Fruit fly (Drosophila melanogaster): ENCODE measurements around the gene LManVI.
A peak's percentile ranks its signal among the peaks of the same experiment; 100 is the strongest.

The LManVI gene

dm6 chr2L:8735572-8735996, 45.5 kb downstream of the LManVI start (continued):
- TF ChIP-seq CG17802 (tag; optimal IDR thresholded peaks at IDR 0.05) (no peak), PHDP (tag; optimal IDR thresholded peaks at IDR 0.05) (peak; percentile 41), yki (optimal IDR thresholded peaks at IDR 0.05) (peak; percentile 31), CG16815 (GFP tag; optimal IDR thresholded peaks at IDR 0.05) (no peak), CG1832 (GFP tag; optimal IDR thresholded peaks at IDR 0.05) (no peak), ewg (GFP tag; optimal IDR thresholded peaks at IDR 0.05) (no peak), CG5180 (GFP tag; optimal IDR thresholded peaks at IDR 0.05) (no peak), bowl (GFP tag; IDR thresholded peaks at IDR 0.05) (peak; percentile 62; the same call in 1 of the 2 replicates), ttk (GFP tag; IDR thresholded peaks at IDR 0.05) (no peak), al (GFP tag; IDR thresholded peaks at IDR 0.05) (no peak), Atf3 (GFP tag; optimal IDR thresholded peaks at IDR 0.05) (peak; percentile 32), CG31224 (GFP tag; IDR thresholded peaks at IDR 0.05) (no peak), CG1529 (GFP tag; optimal IDR thresholded peaks at IDR 0.05) (no peak), dysf (GFP tag; IDR thresholded peaks at IDR 0.05) (no peak; the same call in 2 of the 3 replicates), CG1603 (tag; optimal IDR thresholded peaks at IDR 0.05) (no peak), E2f2 (GFP tag; IDR thresholded peaks at IDR 0.05) (peak; percentile 32; the same call in 1 of the 2 replicates), Sin3A (optimal IDR thresholded peaks at IDR 0.05) (no peak), Opbp (GFP tag; IDR thresholded peaks at IDR 0.05; ENCODE audit: partially characterized antibody) (peak; percentile 60; the same call in 1 of the 3 replicates), Fer1 (GFP tag; optimal IDR thresholded peaks at IDR 0.05) (peak; percentile 77), CG1233 (GFP tag; optimal IDR thresholded peaks at IDR 0.05) (peak; percentile 59), az2 (GFP tag; optimal IDR thresholded peaks at IDR 0.05) (no peak), tin (GFP tag; optimal IDR thresholded peaks at IDR 0.05) (no peak), CG4854 (GFP tag; optimal IDR thresholded peaks at IDR 0.05) (no peak), CG4282 (GFP tag; optimal IDR thresholded peaks at IDR 0.05) (peak; percentile 3), Trl (optimal IDR thresholded peaks at IDR 0.05) (peak; percentile 88 to 92), Trl (GFP tag; optimal IDR thresholded peaks at IDR 0.05) (peak; percentile 41), kah (GFP tag; optimal IDR thresholded peaks at IDR 0.05) (peak; percentile 4), Gug (GFP tag; IDR thresholded peaks at IDR 0.05) (0 out of 4 replicates have a peak, but pooled peaks have one; percentile 15), CG18476 (GFP tag; optimal IDR thresholded peaks at IDR 0.05) (no peak), nerfin-2 (GFP tag; IDR thresholded peaks at IDR 0.05; ENCODE audit: partially characterized antibody) (no peak; the same call in 1 of the 2 replicates), cg (GFP tag; optimal IDR thresholded peaks at IDR 0.05) (peak; percentile 93), btn (GFP tag; optimal IDR thresholded peaks at IDR 0.05) (no peak), CG18599 (GFP tag; optimal IDR thresholded peaks at IDR 0.05) (peak; percentile 57), Poxn (GFP tag; IDR thresholded peaks at IDR 0.05) (no peak), Bgb (GFP tag; IDR thresholded peaks at IDR 0.05; ENCODE audit: partially characterized antibody) (peak; percentile 78), so (GFP tag; IDR thresholded peaks at IDR 0.05) (peak; percentile 69; the same call in 2 of the 3 replicates), Blimp-1 (GFP tag; optimal IDR thresholded peaks at IDR 0.05) (no peak), CG4328 (GFP tag; optimal IDR thresholded peaks at IDR 0.05) (no peak), CG17385 (GFP tag; optimal IDR thresholded peaks at IDR 0.05) (peak; percentile 52), Doc3 (GFP tag; IDR thresholded peaks at IDR 0.05; ENCODE audit: partially characterized antibody) (no peak), CG11398 (GFP tag; optimal IDR thresholded peaks at IDR 0.05) (no peak), Atf6 (GFP tag; IDR thresholded peaks at IDR 0.05) (peak; percentile 73), CG11695 (GFP tag; IDR thresholded peaks at IDR 0.05) (peak; percentile 47; the same call in 2 of the 3 replicates), E2f1 (GFP tag; IDR thresholded peaks at IDR 0.05) (0 out of 2 replicates have a peak, but pooled peaks have one; percentile 30), CG8388 (GFP tag; optimal IDR thresholded peaks at IDR 0.05) (no peak), CG32532 (GFP tag; IDR thresholded peaks at IDR 0.05) (peak; percentile 77), CG9609 (GFP tag; optimal IDR thresholded peaks at IDR 0.05) (peak; percentile 5), jing (GFP tag; optimal IDR thresholded peaks at IDR 0.05) (no peak), CG2678 (tag; optimal IDR thresholded peaks at IDR 0.05) (peak; percentile 37), CG14860 (GFP tag; IDR thresholded peaks at IDR 0.05; ENCODE audit: partially characterized antibody) (0 out of 3 replicates have a peak, but pooled peaks have one; percentile 38), bcd (GFP tag; optimal IDR thresholded peaks at IDR 0.05) (no peak)

All from whole organism, embryonic.